Worm (Caenorhabditis elegans) whole organism, early embryonic: ENCODE results near the gene sri-46.
A peak's percentile ranks its signal among the peaks of the same experiment; 100 is the strongest.

ENCODE experiments used
- B0310.2 ChIP-seq: sonication (generic microtip); optimal IDR thresholded peaks from 2 replicates; lab custom pipeline; 2016; ENCODE audit warnings: mild to moderate bottlenecking, missing genetic modification characterization, missing compliant biosample characterization
- F13C5.2 ChIP-seq: sonication (generic microtip); optimal IDR thresholded peaks from 2 replicates; lab custom pipeline; 2017; ENCODE audit warnings: mild to moderate bottlenecking, missing genetic modification characterization, inconsistent platforms, missing compliant biosample characterization
- aly-1 ChIP-seq: sonication (generic microtip); optimal IDR thresholded peaks from 2 replicates; lab custom pipeline; 2016; ENCODE audit warnings: missing genetic modification characterization, missing compliant biosample characterization
- ama-1 ChIP-seq: fragments of 150-350 bp; optimal IDR thresholded peaks from 2 replicates; lab custom pipeline; 2014
- ceh-13 ChIP-seq: fragments of 200-800 bp; sonication (Bioruptor generic); optimal IDR thresholded peaks from 2 replicates; lab custom pipeline; 2018; ENCODE audit warnings: mild to moderate bottlenecking, missing genetic modification characterization, missing compliant biosample characterization
- ceh-36 ChIP-seq: sonication (generic microtip); optimal IDR thresholded peaks from 2 replicates; lab custom pipeline; 2016; ENCODE audit warnings: missing genetic modification characterization, inconsistent platforms, missing compliant biosample characterization
- ets-7 ChIP-seq: sonication (generic microtip); optimal IDR thresholded peaks from 2 replicates; lab custom pipeline; 2016; ENCODE audit warnings: missing genotype, missing genetic modification characterization, missing compliant biosample characterization
- flt-1 ChIP-seq: fragments of 200-800 bp; sonication (Bioruptor generic); IDR thresholded peaks from 2 replicates; pipeline ENCODE4 v1.3.6; 2022; ENCODE audit warnings: missing genetic modification characterization, missing compliant biosample characterization
- hmbx-1 ChIP-seq: sonication (generic microtip); optimal IDR thresholded peaks from 2 replicates; lab custom pipeline; 2016; ENCODE audit warnings: mild to moderate bottlenecking, missing genetic modification characterization, missing compliant biosample characterization
- hmg-4 ChIP-seq: fragments of 200-800 bp; sonication (Bioruptor generic); optimal IDR thresholded peaks from 2 replicates; lab custom pipeline; 2018; ENCODE audit warnings: mild to moderate bottlenecking, missing genetic modification characterization, missing compliant biosample characterization
- hnd-1 ChIP-seq: sonication (generic microtip); optimal IDR thresholded peaks from 2 replicates; lab custom pipeline; 2016; ENCODE audit warnings: missing genetic modification characterization, missing compliant biosample characterization
- pes-1 ChIP-seq: fragments of 200-800 bp; sonication (Bioruptor generic); IDR thresholded peaks from 2 replicates; pipeline ENCODE4 v1.3.6; 2022; ENCODE audit warnings: missing genetic modification reagents, missing genetic modification characterization, missing compliant biosample characterization
- scrt-1 ChIP-seq: fragments of 200-800 bp; sonication (Bioruptor generic); IDR thresholded peaks from 2 replicates; pipeline ENCODE4 v1.3.6; 2022; ENCODE audit warnings: missing genetic modification characterization, missing compliant biosample characterization
- sea-1 ChIP-seq: fragments of 200-800 bp; sonication (Bioruptor generic); conservative IDR thresholded peaks from 2 replicates; pipeline ENCODE4 v1.3.6; 2022; ENCODE audit warnings: missing genetic modification characterization, missing compliant biosample characterization
- tbx-11 ChIP-seq: fragments of 200-800 bp; sonication (Bioruptor generic); IDR thresholded peaks from 2 replicates; pipeline ENCODE4 v1.3.6; 2022; ENCODE audit warnings: missing genetic modification characterization, missing compliant biosample characterization
- tbx-37 ChIP-seq: fragments of 200-800 bp; sonication (Bioruptor generic); conservative IDR thresholded peaks from 2 replicates; pipeline ENCODE4 v1.3.6; 2022; ENCODE audit warnings: missing genetic modification reagents, missing genetic modification characterization, missing compliant biosample characterization
- tra-4 ChIP-seq: sonication (generic microtip); optimal IDR thresholded peaks from 2 replicates; lab custom pipeline; 2017; ENCODE audit warnings: missing genetic modification characterization, missing compliant biosample characterization

Gene sri-46

DNA sequence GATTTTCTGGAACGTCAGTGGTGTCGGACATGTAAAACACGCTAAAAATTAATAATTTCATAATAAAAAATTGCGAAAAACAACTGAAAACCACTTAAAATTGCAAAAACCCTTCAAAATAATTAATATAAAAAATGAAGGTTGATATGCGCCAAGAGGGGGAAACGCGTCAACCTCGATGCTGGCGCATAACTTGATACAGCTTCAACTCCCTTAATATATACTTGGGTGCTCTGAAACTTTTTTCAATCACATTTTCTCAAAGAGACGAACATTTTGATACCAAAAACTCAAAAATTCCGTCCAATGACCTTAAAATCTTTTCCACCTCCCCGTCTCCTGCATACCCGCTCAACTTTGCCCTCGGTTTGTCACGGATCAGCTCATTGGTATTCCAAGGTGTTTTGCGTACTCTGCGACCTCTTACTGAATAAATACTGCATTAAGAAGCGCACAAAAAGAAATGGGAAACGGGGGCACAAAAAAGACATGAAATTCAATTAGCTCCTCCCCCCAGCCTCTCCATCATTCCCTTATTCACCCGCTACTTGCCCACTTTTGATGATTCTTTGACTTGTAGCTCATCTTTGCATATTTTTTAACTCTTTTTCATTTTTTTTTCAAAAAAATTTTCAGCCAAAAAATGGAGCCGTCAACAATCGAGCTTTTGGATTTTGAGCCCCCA lies 20.5 kb downstream of the sri-46 start, which contains the start of the genes K07E8.7 and frpr-14:
K07E8.7 (minus strand) TSS at position 47 of the 685 bp plus-strand sequence.
frpr-14 (plus strand) TSS at position 635 of the 685 bp plus-strand sequence.
- TF ChIP-seq hnd-1 (tag; lab: Kevin White, UChicago) (no peak), aly-1 (no peak), ceh-13 (GFP tag; lab: Kevin White, UChicago) (no peak), tra-4 (no peak), F13C5.2 (tag; lab: Kevin White, UChicago) (peak; percentile 34), flt-1 (no peak)

DNA sequence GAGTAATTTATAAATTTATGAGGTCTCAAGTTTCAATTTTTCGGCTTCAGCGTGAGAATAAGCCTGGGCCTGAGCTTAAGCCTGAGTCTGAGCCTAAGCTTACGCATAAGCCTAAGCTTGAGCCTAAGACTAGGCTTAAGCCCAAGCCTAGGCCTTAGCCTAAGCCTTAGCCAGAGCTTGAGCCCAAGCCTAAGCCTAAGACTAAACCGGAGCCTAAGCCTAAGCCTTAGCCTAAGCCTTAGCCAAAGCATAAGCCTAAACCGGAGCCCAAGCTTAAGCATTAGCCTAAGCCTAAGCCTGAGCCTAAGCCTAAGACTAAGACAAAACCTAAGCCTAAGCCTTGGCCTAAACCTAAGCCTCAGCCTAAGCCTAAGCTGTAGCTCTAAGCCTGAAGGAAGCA lies 27.2 kb downstream of the sri-46 start:
- peak; percentile 73 for TF ChIP-seq ceh-36 (tag; lab: Kevin White, UChicago)
- TF ChIP-seq scrt-1 (GFP tag; lab: Robert Waterston, UW), result 0 out of 2 replicates have a peak, but pooled peaks have one; percentile 26
- TF ChIP-seq flt-1, result no peak

ce11 chrII:639467-639866 lies 31.5 kb downstream of the sri-46 start, which contains the start of gene K07E8.6:
Gene K07E8.6 (minus strand): TSS chrII:639567.
- TF ChIP-seq hmbx-1 (tag; lab: Kevin White, UChicago), result no peak
- no peak for TF ChIP-seq ama-1 (lab: Kevin White, UChicago)
- no peak for TF ChIP-seq tra-4
- no peak for TF ChIP-seq tbx-11 (GFP tag; lab: Robert Waterston, UW)
- TF ChIP-seq flt-1, result no peak
- no peak for TF ChIP-seq aly-1
- no peak for TF ChIP-seq ets-7 (tag; lab: Kevin White, UChicago)
- no peak for TF ChIP-seq pes-1 (GFP tag; lab: Robert Waterston, UW)
- TF ChIP-seq ceh-13 (GFP tag; lab: Kevin White, UChicago), result no peak
- TF ChIP-seq F13C5.2 (tag; lab: Kevin White, UChicago), result no peak
- TF ChIP-seq scrt-1 (GFP tag; lab: Robert Waterston, UW), result no peak
- TF ChIP-seq B0310.2 (tag; lab: Kevin White, UChicago), result no peak
- no peak for TF ChIP-seq hnd-1 (tag; lab: Kevin White, UChicago)
- no peak for TF ChIP-seq tbx-37 (GFP tag; lab: Robert Waterston, UW)
- no peak for TF ChIP-seq ceh-36 (tag; lab: Kevin White, UChicago)

ce11 chrII:633984-634383 lies 36.9 kb downstream of the sri-46 start, which contains the start of gene T04B8.1:
Gene T04B8.1 (plus strand): TSS chrII:634284.
- no peak for TF ChIP-seq tra-4
- TF ChIP-seq pes-1 (GFP tag; lab: Robert Waterston, UW), result no peak
- TF ChIP-seq hmg-4 (GFP tag; lab: Kevin White, UChicago), result no peak
- no peak for TF ChIP-seq sea-1 (GFP tag; lab: Robert Waterston, UW)
- no peak for TF ChIP-seq ceh-36 (tag; lab: Kevin White, UChicago)
- TF ChIP-seq ceh-13 (GFP tag; lab: Kevin White, UChicago), result no peak
- TF ChIP-seq ets-7 (tag; lab: Kevin White, UChicago), result no peak
- no peak for TF ChIP-seq hnd-1 (tag; lab: Kevin White, UChicago)

DNA sequence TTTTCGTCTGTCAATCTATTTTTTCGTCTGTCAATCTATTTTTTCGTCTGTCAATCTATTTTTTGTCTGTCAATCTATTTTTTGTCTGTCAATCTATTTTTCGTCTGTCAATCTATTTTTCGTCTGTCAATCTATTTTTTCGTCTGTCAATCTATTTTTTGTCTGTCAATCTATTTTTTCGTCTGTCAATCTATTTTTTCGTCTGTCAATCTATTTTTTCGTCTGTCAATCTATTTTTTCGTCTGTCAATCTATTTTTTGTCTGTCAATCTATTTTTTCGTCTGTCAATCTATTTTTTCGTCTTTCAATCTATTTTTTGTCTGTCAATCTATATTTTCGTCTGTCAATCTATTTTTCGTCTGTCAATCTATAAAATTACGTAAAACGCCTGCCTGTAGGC lies 41.5 kb downstream of the sri-46 start:
- TF ChIP-seq tbx-11 (GFP tag; lab: Robert Waterston, UW), result 0 out of 2 replicates have a peak, but pooled peaks have one; percentile 46

ce11 chrII:627913-628312 lies 43.0 kb downstream of the sri-46 start:
- TF ChIP-seq ceh-36 (tag; lab: Kevin White, UChicago) (no peak), F13C5.2 (tag; lab: Kevin White, UChicago) (no peak), flt-1 (no peak), sea-1 (GFP tag; lab: Robert Waterston, UW) (no peak), ets-7 (tag; lab: Kevin White, UChicago) (no peak), tbx-37 (GFP tag; lab: Robert Waterston, UW) (no peak), ceh-13 (GFP tag; lab: Kevin White, UChicago) (no peak), tra-4 (no peak)

DNA sequence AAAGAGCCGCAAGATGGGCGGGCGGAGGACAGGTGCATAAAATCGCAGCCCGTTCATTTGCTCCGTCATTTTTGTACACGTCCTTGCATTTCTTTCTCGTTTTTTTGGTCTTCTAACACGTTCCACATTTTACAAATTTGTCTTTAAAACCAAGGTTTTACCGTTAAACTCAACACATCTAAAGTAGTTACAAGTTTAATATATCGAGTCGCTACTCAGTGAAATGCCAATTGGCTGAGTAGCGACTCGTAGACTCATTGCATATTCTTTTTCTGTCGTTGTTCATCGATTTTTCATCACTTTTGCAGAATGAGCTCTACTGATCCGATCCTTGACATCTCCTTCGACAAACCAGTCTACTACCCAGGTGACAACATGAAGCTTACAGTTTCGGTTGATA lies 43.7 kb downstream of the sri-46 start, which contains the start of gene arrd-1:
arrd-1 (plus strand) TSS at position 301 of the 400 bp plus-strand sequence.
- TF ChIP-seq tbx-37 (GFP tag; lab: Robert Waterston, UW) (no peak), F13C5.2 (tag; lab: Kevin White, UChicago) (no peak), flt-1 (no peak), aly-1 (no peak), ceh-13 (GFP tag; lab: Kevin White, UChicago) (no peak)

DNA sequence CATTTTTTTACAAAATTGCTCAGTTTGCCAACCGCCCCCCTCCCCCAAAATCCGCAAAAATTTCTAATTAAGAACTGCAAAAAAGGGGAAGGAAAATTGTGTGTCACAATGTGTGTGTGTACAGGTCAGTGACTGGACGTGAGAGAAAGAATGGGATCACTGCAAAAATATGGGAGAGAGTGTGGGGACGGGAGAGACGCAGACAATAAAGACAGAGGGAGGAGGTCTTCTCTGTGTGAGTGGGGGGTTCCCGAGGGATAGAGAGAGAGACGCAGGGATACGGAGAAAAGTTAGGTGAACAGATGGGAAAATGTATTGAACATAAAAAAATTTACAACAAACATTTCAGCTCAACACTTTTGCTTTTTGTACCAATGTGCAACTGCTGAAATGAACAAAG lies 45.0 kb downstream of the sri-46 start:
- TF ChIP-seq ceh-36 (tag; lab: Kevin White, UChicago), result no peak
- TF ChIP-seq tbx-37 (GFP tag; lab: Robert Waterston, UW), result no peak
- TF ChIP-seq flt-1, result no peak
- TF ChIP-seq ama-1 (lab: Kevin White, UChicago), result no peak
- no peak for TF ChIP-seq ets-7 (tag; lab: Kevin White, UChicago)
- TF ChIP-seq pes-1 (GFP tag; lab: Robert Waterston, UW), result no peak
- no peak for TF ChIP-seq hmbx-1 (tag; lab: Kevin White, UChicago)
- no peak for TF ChIP-seq tbx-11 (GFP tag; lab: Robert Waterston, UW)
- no peak for TF ChIP-seq sea-1 (GFP tag; lab: Robert Waterston, UW)
- no peak for TF ChIP-seq ceh-13 (GFP tag; lab: Kevin White, UChicago)
- TF ChIP-seq F13C5.2 (tag; lab: Kevin White, UChicago), result no peak
- TF ChIP-seq hmg-4 (GFP tag; lab: Kevin White, UChicago), result no peak
- no peak for TF ChIP-seq scrt-1 (GFP tag; lab: Robert Waterston, UW)
- no peak for TF ChIP-seq B0310.2 (tag; lab: Kevin White, UChicago)
- TF ChIP-seq tra-4, result no peak
- TF ChIP-seq hnd-1 (tag; lab: Kevin White, UChicago), result no peak
- no peak for TF ChIP-seq aly-1
